Fruit fly (Drosophila melanogaster) whole organism, pupa: ENCODE measurements around the gene CG14957.

ENCODE experiments used
- CG12605 ChIP-seq: fragments of 200-800 bp; sonication (Bioruptor generic); IDR thresholded peaks from 2 replicates; pipeline ENCODE4 v1.3.6; 2022; ENCODE audit warnings: missing biosample characterization, missing genetic modification characterization
- CG14655 ChIP-seq: fragments of 200-800 bp; sonication (Bioruptor generic); optimal IDR thresholded peaks from 3 replicates; lab custom pipeline; 2017; ENCODE audit warnings: mild to moderate bottlenecking, missing biosample characterization, missing genetic modification reagents, missing genetic modification characterization
- CG15710 ChIP-seq: fragments of 200-800 bp; sonication (Bioruptor generic); optimal IDR thresholded peaks from 2 replicates; lab custom pipeline; 2018; ENCODE audit warnings: missing biosample characterization, mild to moderate bottlenecking, missing genetic modification characterization, moderate library complexity
- CG34367 ChIP-seq: fragments of 200-800 bp; sonication (Bioruptor generic); optimal IDR thresholded peaks from 2 replicates; lab custom pipeline; 2018; ENCODE audit warnings: missing biosample characterization, mild to moderate bottlenecking, missing genetic modification characterization
- CG8159 ChIP-seq: fragments of 200-800 bp; sonication (Bioruptor generic); optimal IDR thresholded peaks from 3 replicates; lab custom pipeline; 2018; ENCODE audit warnings: missing biosample characterization, mild to moderate bottlenecking, missing genetic modification characterization, moderate library complexity
- fd96Ca ChIP-seq: fragments of 200-800 bp; sonication (Bioruptor generic); IDR thresholded peaks from 3 replicates; pipeline ENCODE4 v1.3.6; 2022; ENCODE audit warnings: missing biosample characterization, missing genetic modification characterization
- rn ChIP-seq: fragments of 200-800 bp; sonication (Bioruptor generic); IDR thresholded peaks from 2 replicates; pipeline ENCODE4 v1.3.6; 2022; ENCODE audit warnings: missing biosample characterization, missing genetic modification characterization

- TF ChIP-seq fd96Ca (GFP tag; lab: Robert Waterston, UW), result no peak
- TF ChIP-seq rn, result no peak
- no peak for TF ChIP-seq CG14655
- no peak for TF ChIP-seq CG15710 (tag; lab: Kevin White, UChicago)
- TF ChIP-seq CG34367 (tag; lab: Kevin White, UChicago), result no peak
- TF ChIP-seq CG8159 (tag; lab: Kevin White, UChicago), result no peak
- TF ChIP-seq CG12605 (GFP tag; lab: Robert Waterston, UW), result no peak
Measured at dm6 chr3L:3177872-3178271, 9.5 kb upstream of the CG14957 start.
